Fruit fly (Drosophila melanogaster) whole organism, embryonic: ENCODE data around the gene CG32195.

Source experiments
- Atf6 ChIP-seq: fragments of 200-800 bp; sonication (Bioruptor generic); IDR thresholded peaks from 2 replicates; pipeline ENCODE4 v1.3.6; 2022; ENCODE audit warnings: missing biosample characterization, missing genetic modification characterization
- Bteb2 ChIP-seq: fragments of 200-800 bp; sonication (Bioruptor generic); optimal IDR thresholded peaks from 2 replicates; lab custom pipeline; 2016; ENCODE audit warnings: missing biosample characterization, missing genetic modification characterization
- CG1024 ChIP-seq: fragments of 200-800 bp; sonication (Bioruptor generic); IDR thresholded peaks from 2 replicates; pipeline ENCODE4 v1.3.6; 2022; ENCODE audit warnings: missing biosample characterization, missing genetic modification characterization
- CG12769 ChIP-seq: fragments of 200-800 bp; sonication (Bioruptor generic); optimal IDR thresholded peaks from 2 replicates; lab custom pipeline; 2019; ENCODE audit warnings: missing biosample characterization, mild to moderate bottlenecking, missing genetic modification characterization, moderate library complexity
- CG13287 ChIP-seq: fragments of 200-800 bp; sonication (Bioruptor generic); IDR thresholded peaks from 2 replicates; pipeline ENCODE4 v1.3.6; 2022; ENCODE audit warnings: missing biosample characterization, missing genetic modification characterization; ENCODE audit not compliant: partially characterized antibody
- CG17359 ChIP-seq: fragments of 200-800 bp; sonication (Bioruptor generic); optimal IDR thresholded peaks from 3 replicates; lab custom pipeline; 2018; ENCODE audit warnings: missing biosample characterization, mild to moderate bottlenecking, missing genetic modification characterization, moderate library complexity
- CG17568 ChIP-seq: fragments of 200-800 bp; sonication (Bioruptor generic); optimal IDR thresholded peaks from 2 replicates; lab custom pipeline; 2018; ENCODE audit warnings: missing biosample characterization, mild to moderate bottlenecking, missing genetic modification characterization, moderate library complexity
- CG17912 ChIP-seq: fragments of 200-800 bp; sonication (Bioruptor generic); optimal IDR thresholded peaks from 2 replicates; lab custom pipeline; 2018; ENCODE audit warnings: missing biosample characterization, mild to moderate bottlenecking, missing genetic modification characterization
- CG1792 ChIP-seq: fragments of 200-800 bp; sonication (Bioruptor generic); optimal IDR thresholded peaks from 2 replicates; lab custom pipeline; 2016; ENCODE audit warnings: missing biosample characterization, missing genetic modification characterization
- CG2202 ChIP-seq: fragments of 200-800 bp; sonication (Bioruptor generic); optimal IDR thresholded peaks from 2 replicates; lab custom pipeline; 2018; ENCODE audit warnings: missing biosample characterization, mild to moderate bottlenecking, missing genetic modification characterization
- CG2875 ChIP-seq: fragments of 200-800 bp; sonication (Bioruptor generic); optimal IDR thresholded peaks from 2 replicates; lab custom pipeline; 2017; ENCODE audit warnings: missing biosample characterization, mild to moderate bottlenecking, missing genetic modification characterization, missing genetic modification reagents
- CG31388 ChIP-seq: fragments of 200-800 bp; sonication (Bioruptor generic); optimal IDR thresholded peaks from 2 replicates; lab custom pipeline; 2016; ENCODE audit warnings: missing biosample characterization, missing genetic modification characterization
- CG32767 ChIP-seq: fragments of 200-800 bp; sonication (Bioruptor generic); IDR thresholded peaks from 2 replicates; pipeline ENCODE4 v1.3.6; 2022; ENCODE audit warnings: missing biosample characterization, missing genetic modification characterization
- CG3281 ChIP-seq: fragments of 200-800 bp; sonication (Bioruptor generic); optimal IDR thresholded peaks from 3 replicates; lab custom pipeline; 2017; ENCODE audit warnings: missing biosample characterization, mild to moderate bottlenecking, missing genetic modification characterization
- CG3726 ChIP-seq: fragments of 200-800 bp; sonication (Bioruptor generic); IDR thresholded peaks from 3 replicates; pipeline ENCODE4, ENCODE4 v1.3.6; 2022; ENCODE audit warnings: missing biosample characterization, missing genetic modification characterization
- CG6854 ChIP-seq: fragments of 200-800 bp; sonication (Bioruptor generic); optimal IDR thresholded peaks from 3 replicates; lab custom pipeline; 2017; ENCODE audit warnings: missing biosample characterization, mild to moderate bottlenecking, missing genetic modification characterization
- CG7839 ChIP-seq: fragments of 200-800 bp; sonication (Bioruptor generic); optimal IDR thresholded peaks from 3 replicates; lab custom pipeline; 2018; ENCODE audit warnings: missing biosample characterization, mild to moderate bottlenecking, missing genetic modification characterization, moderate library complexity
- CG8290 ChIP-seq, 3 experiments: fragments of 200-800 bp; sonication (Bioruptor generic); optimal IDR thresholded peaks; 2 replicates each; lab custom pipeline; 2016 to 2019; ENCODE audit warnings: missing biosample characterization in 3 of 3, missing genetic modification characterization in 3 of 3, mild to moderate bottlenecking in 2 of 3, moderate library complexity in 1 of 3
- CG9727 ChIP-seq: fragments of 200-800 bp; sonication (Bioruptor generic); optimal IDR thresholded peaks from 3 replicates; lab custom pipeline; 2017; ENCODE audit warnings: missing biosample characterization, mild to moderate bottlenecking, missing genetic modification characterization
- E2f2 ChIP-seq: fragments of 200-800 bp; sonication (Bioruptor generic); IDR thresholded peaks from 2 replicates; pipeline ENCODE4 v1.3.6; 2022; ENCODE audit warnings: missing biosample characterization, missing genetic modification characterization
- Fer1 ChIP-seq: fragments of 200-800 bp; sonication (Bioruptor generic); optimal IDR thresholded peaks from 2 replicates; lab custom pipeline; 2017; ENCODE audit warnings: missing biosample characterization, mild to moderate bottlenecking, missing genetic modification characterization
- Hmr ChIP-seq: fragments of 200-800 bp; sonication (Bioruptor generic); optimal IDR thresholded peaks from 3 replicates; lab custom pipeline; 2017; ENCODE audit warnings: mild to moderate bottlenecking, missing biosample characterization, missing genetic modification reagents, missing genetic modification characterization
- Kr ChIP-seq: fragments of 200-800 bp; sonication (Bioruptor generic); optimal IDR thresholded peaks from 2 replicates; lab custom pipeline; 2017; ENCODE audit warnings: missing biosample characterization, mild to moderate bottlenecking, missing genetic modification characterization
- Med ChIP-seq: fragments of 200-800 bp; sonication (Bioruptor generic); peaks from one replicate; lab custom pipeline; 2016; ENCODE audit warnings: missing biosample characterization, missing genetic modification characterization, mild to moderate bottlenecking, inconsistent platforms, moderate library complexity
- Meics ChIP-seq: fragments of 200-800 bp; sonication (Bioruptor generic); optimal IDR thresholded peaks from 2 replicates; lab custom pipeline; 2017; ENCODE audit warnings: missing biosample characterization, mild to moderate bottlenecking, missing genetic modification characterization
- NFAT ChIP-seq: fragments of 200-800 bp; sonication (Bioruptor generic); IDR thresholded peaks from 2 replicates; pipeline ENCODE4 v1.3.6; 2022; ENCODE audit warnings: missing biosample characterization, missing genetic modification characterization
- Neu2 ChIP-seq: fragments of 200-800 bp; sonication (Bioruptor generic); optimal IDR thresholded peaks from 3 replicates; lab custom pipeline; 2016; ENCODE audit warnings: missing biosample characterization, missing genetic modification characterization, borderline replicate concordance
- Oaz ChIP-seq: fragments of 200-800 bp; sonication (Bioruptor generic); IDR thresholded peaks from 2 replicates; pipeline ENCODE4 v1.3.6; 2022; ENCODE audit warnings: missing biosample characterization, missing genetic modification characterization
- Opbp ChIP-seq: fragments of 200-800 bp; sonication (Bioruptor generic); IDR thresholded peaks from 3 replicates; pipeline ENCODE4 v1.3.6; 2022; ENCODE audit warnings: missing biosample characterization, missing genetic modification characterization; ENCODE audit not compliant: partially characterized antibody
- TFAM ChIP-seq: fragments of 200-800 bp; sonication (Bioruptor generic); optimal IDR thresholded peaks from 2 replicates; lab custom pipeline; 2017; ENCODE audit warnings: missing biosample characterization, missing genetic modification characterization, inconsistent platforms
- az2 ChIP-seq: fragments of 200-800 bp; sonication (Bioruptor generic); optimal IDR thresholded peaks from 3 replicates; lab custom pipeline; 2016; ENCODE audit warnings: missing biosample characterization, missing genetic modification characterization
- br ChIP-seq: fragments of >200 bp; optimal IDR thresholded peaks from 2 replicates; lab custom pipeline; 2017
- btn ChIP-seq: fragments of 200-800 bp; sonication (Bioruptor generic); optimal IDR thresholded peaks from 2 replicates; lab custom pipeline; 2016; ENCODE audit warnings: missing biosample characterization, missing genetic modification characterization
- caup ChIP-seq: fragments of 200-800 bp; sonication (Bioruptor generic); optimal IDR thresholded peaks from 3 replicates; lab custom pipeline; 2017; ENCODE audit warnings: missing biosample characterization, mild to moderate bottlenecking, missing genetic modification characterization, moderate library complexity; ENCODE audit not compliant: severe bottlenecking
- chinmo ChIP-seq: fragments of 200-800 bp; sonication (Bioruptor generic); IDR thresholded peaks from 4 replicates; pipeline ENCODE4 v1.3.6; 2022; ENCODE audit warnings: missing biosample characterization, missing genetic modification characterization; ENCODE audit not compliant: partially characterized antibody
- cwo ChIP-seq: fragments of 200-800 bp; sonication (Bioruptor generic); optimal IDR thresholded peaks from 3 replicates; lab custom pipeline; 2017; ENCODE audit warnings: missing biosample characterization, missing genetic modification characterization, mild to moderate bottlenecking, moderate library complexity, missing genetic modification reagents
- dan ChIP-seq: fragments of 200-800 bp; sonication (Bioruptor generic); IDR thresholded peaks from 2 replicates; pipeline ENCODE4 v1.3.6; 2022; ENCODE audit warnings: missing biosample characterization, missing genetic modification characterization
- gro ChIP-seq: fragments of 200-800 bp; sonication (Bioruptor generic); optimal IDR thresholded peaks from 2 replicates; lab custom pipeline; 2016; ENCODE audit warnings: missing biosample characterization, missing genetic modification characterization
- kay ChIP-seq: fragments of 200-800 bp; sonication (Bioruptor generic); optimal IDR thresholded peaks from 2 replicates; lab custom pipeline; 2016; ENCODE audit warnings: missing biosample characterization, missing genetic modification characterization
- lmd ChIP-seq: fragments of 200-800 bp; sonication (Bioruptor generic); IDR thresholded peaks from 2 replicates; pipeline ENCODE4 v1.3.6; 2022; ENCODE audit warnings: missing biosample characterization, missing genetic modification characterization
- nau ChIP-seq: fragments of 200-800 bp; sonication (Bioruptor generic); optimal IDR thresholded peaks from 3 replicates; lab custom pipeline; 2017; ENCODE audit warnings: missing biosample characterization, mild to moderate bottlenecking, missing genetic modification characterization, missing genetic modification reagents
- phol ChIP-seq: fragments of 200-800 bp; sonication (Bioruptor generic); optimal IDR thresholded peaks from 3 replicates; lab custom pipeline; 2018; ENCODE audit warnings: missing biosample characterization, mild to moderate bottlenecking, missing genetic modification characterization, moderate library complexity
- pita ChIP-seq: fragments of 200-800 bp; sonication (Bioruptor generic); optimal IDR thresholded peaks from 2 replicates; lab custom pipeline; 2017; ENCODE audit warnings: missing biosample characterization, mild to moderate bottlenecking, missing genetic modification characterization
- sc ChIP-seq, 3 experiments: fragments of >200 bp in 2 of 3; fragments of 200-800 bp in 1 of 3; sonication (Bioruptor generic) in 1 of 3; optimal IDR thresholded peaks; 2 replicates in 2 of 3; 3 replicates in 1 of 3; lab custom pipeline; 2017; ENCODE audit warnings: mild to moderate bottlenecking in 1 of 3, missing biosample characterization in 1 of 3, missing genetic modification characterization in 1 of 3, missing genetic modification reagents in 1 of 3
- schlank ChIP-seq: fragments of 200-800 bp; sonication (Bioruptor generic); optimal IDR thresholded peaks from 2 replicates; lab custom pipeline; 2018; ENCODE audit warnings: missing biosample characterization, mild to moderate bottlenecking, missing genetic modification characterization
- scrt ChIP-seq: fragments of 200-800 bp; sonication (Bioruptor generic); optimal IDR thresholded peaks from 2 replicates; lab custom pipeline; 2018; ENCODE audit warnings: missing biosample characterization, mild to moderate bottlenecking, missing genetic modification characterization, moderate library complexity
- sob ChIP-seq: fragments of 200-800 bp; sonication (Bioruptor generic); IDR thresholded peaks from 2 replicates; pipeline ENCODE4 v1.3.6; 2022; ENCODE audit warnings: missing biosample characterization, missing genetic modification characterization
- zfh2 ChIP-seq: fragments of 200-800 bp; sonication (Bioruptor generic); optimal IDR thresholded peaks from 2 replicates; lab custom pipeline; 2016; ENCODE audit warnings: missing biosample characterization, missing genetic modification characterization

CG32195 gene

dm6 chr3L:18144620-18145019 lies 31.9 kb downstream of the CG32195 start (continued):
- TF ChIP-seq CG17359 (tag; lab: Kevin White, UChicago) (peak; percentile 0), sc (optimal IDR thresholded peaks at IDR 0.05; lab: Kevin White, UChicago) (no peak), sc (GFP tag; optimal IDR thresholded peaks at IDR 0.05; lab: Kevin White, UChicago) (no peak), Kr (no peak), Hmr (GFP tag; lab: Kevin White, UChicago) (peak; percentile 63), CG3726 (GFP tag; lab: Robert Waterston, UW) (no peak), lmd (GFP tag; lab: Robert Waterston, UW) (no peak), Oaz (no peak), CG17912 (GFP tag; lab: Kevin White, UChicago) (no peak), Bteb2 (GFP tag; lab: Kevin White, UChicago) (peak; percentile 3), CG12769 (peak; percentile 73), schlank (tag; lab: Kevin White, UChicago) (peak; percentile 5), CG7839 (tag; lab: Kevin White, UChicago) (no peak), phol (no peak), sob (GFP tag; lab: Robert Waterston, UW) (peak; percentile 15; the same call in 1 of the 2 replicates), CG31388 (GFP tag; lab: Kevin White, UChicago) (no peak), CG3281 (GFP tag; lab: Kevin White, UChicago) (peak; percentile 32), CG1792 (GFP tag; lab: Kevin White, UChicago) (peak; percentile 2), caup (GFP tag; lab: Kevin White, UChicago) (peak; percentile 16), TFAM (no peak), CG2202 (tag; lab: Kevin White, UChicago) (no peak), CG2875 (GFP tag; lab: Kevin White, UChicago) (peak; percentile 30), Fer1 (GFP tag; lab: Kevin White, UChicago) (peak; percentile 45), E2f2 (GFP tag; lab: Robert Waterston, UW) (no peak), NFAT (no peak), CG6854 (GFP tag; lab: Kevin White, UChicago) (peak; percentile 20), zfh2 (GFP tag; lab: Kevin White, UChicago) (no peak), Opbp (no peak), chinmo (GFP tag; lab: Robert Waterston, UW) (peak; percentile 77; the same call in 1 of the 4 replicates), Atf6 (GFP tag; lab: Robert Waterston, UW) (peak; percentile 41; the same call in 1 of the 2 replicates), CG1024 (GFP tag; lab: Robert Waterston, UW) (no peak), Med (GFP tag; lab: Kevin White, UChicago) (peak; percentile 67), pita (GFP tag; lab: Kevin White, UChicago) (no peak), CG32767 (GFP tag; lab: Robert Waterston, UW) (no peak), Neu2 (no peak), cwo (GFP tag; lab: Kevin White, UChicago) (peak; percentile 15), CG17568 (peak; percentile 10), CG8290 (GFP tag; optimal IDR thresholded peaks at IDR 0.05; lab: Kevin White, UChicago) (no peak), CG8290 (tag; optimal IDR thresholded peaks at IDR 0.05; lab: Kevin White, UChicago) (peak in 1 of 2 experiments; percentile 48), scrt (GFP tag; lab: Kevin White, UChicago) (no peak), kay (GFP tag; lab: Kevin White, UChicago) (no peak), dan (GFP tag; lab: Robert Waterston, UW) (no peak), az2 (GFP tag; lab: Kevin White, UChicago) (no peak), CG9727 (no peak), Meics (GFP tag; lab: Kevin White, UChicago) (peak; percentile 18), CG13287 (GFP tag; lab: Robert Waterston, UW) (no peak), gro (GFP tag; lab: Kevin White, UChicago) (no peak), nau (GFP tag; lab: Kevin White, UChicago) (peak; percentile 8), br (no peak), btn (GFP tag; lab: Kevin White, UChicago) (no peak)
